Worm (Caenorhabditis elegans) whole organism, L4 larva: ENCODE data around the gene gst-8.

Experiments used
- D1046.2 ChIP-seq: fragments of 200-800 bp; sonication (Bioruptor generic); IDR thresholded peaks from 2 replicates; pipeline ENCODE4 v1.3.6; 2022; ENCODE audit warnings: missing genetic modification characterization, missing compliant biosample characterization
- F10B5.3 ChIP-seq: sonication (generic microtip); optimal IDR thresholded peaks from 2 replicates; lab custom pipeline; 2016; ENCODE audit warnings: mild to moderate bottlenecking, missing genetic modification characterization, missing compliant biosample characterization
- F26F4.8 ChIP-seq: fragments of 200-800 bp; sonication (Bioruptor generic); conservative IDR thresholded peaks from 2 replicates; pipeline ENCODE4 v1.3.6; 2022; ENCODE audit warnings: missing genetic modification characterization, missing compliant biosample characterization
- T20F7.1 ChIP-seq: fragments of 200-800 bp; sonication (Bioruptor generic); optimal IDR thresholded peaks from 2 replicates; lab custom pipeline; 2018; ENCODE audit warnings: mild to moderate bottlenecking, missing genetic modification characterization, missing compliant biosample characterization
- T26A8.4 ChIP-seq: fragments of 200-800 bp; sonication (Bioruptor generic); IDR thresholded peaks from 2 replicates; pipeline ENCODE4 v1.3.6; 2022; ENCODE audit warnings: missing genetic modification characterization, missing compliant biosample characterization
- Y75B8A.6 ChIP-seq: fragments of 200-800 bp; sonication (Bioruptor generic); IDR thresholded peaks from 2 replicates; pipeline ENCODE4 v1.3.6; 2022; ENCODE audit warnings: missing genetic modification reagents, missing genetic modification characterization, missing compliant biosample characterization
- aha-1 ChIP-seq: fragments of 150-350 bp; peaks from one replicate; lab custom pipeline; 2014; ENCODE audit warnings: missing biosample characterization, missing genetic modification characterization
- aly-2 ChIP-seq: sonication (generic microtip); optimal IDR thresholded peaks from 2 replicates; lab custom pipeline; 2018; ENCODE audit warnings: missing biosample characterization, missing genetic modification characterization
- ces-1 ChIP-seq: fragments of 150-350 bp; sonication (generic microtip); optimal IDR thresholded peaks from 4 replicates; lab custom pipeline; 2014; ENCODE audit warnings: missing biosample characterization, missing genetic modification reagents, missing genetic modification characterization
- ctbp-1 ChIP-seq: fragments of 200-800 bp; sonication (Bioruptor generic); IDR thresholded peaks from 2 replicates; pipeline ENCODE4 v1.3.6; 2022; ENCODE audit warnings: missing genetic modification reagents, missing genetic modification characterization, missing compliant biosample characterization
- daf-16 ChIP-seq, 3 experiments: sonication (generic microtip); optimal IDR thresholded peaks; 2 replicates each; lab custom pipeline; 2016 to 2017; ENCODE audit warnings: missing genetic modification characterization in 3 of 3, missing genetic modification reagents in 3 of 3, mild to moderate bottlenecking in 2 of 3, missing compliant biosample characterization in 2 of 3, missing biosample characterization in 1 of 3, moderate library complexity in 1 of 3
- dmd-6 ChIP-seq: fragments of 200-800 bp; sonication (Bioruptor generic); IDR thresholded peaks from 2 replicates; pipeline ENCODE4 v1.3.6; 2022; ENCODE audit warnings: missing genetic modification reagents, missing genetic modification characterization, missing compliant biosample characterization
- dmd-9 ChIP-seq: fragments of 200-800 bp; sonication (Bioruptor generic); IDR thresholded peaks from 2 replicates; pipeline ENCODE4 v1.3.6; 2022; ENCODE audit warnings: missing genetic modification reagents, missing genetic modification characterization, missing compliant biosample characterization
- dpl-1 ChIP-seq: fragments of 150-350 bp; optimal IDR thresholded peaks from 2 replicates; lab custom pipeline; 2014; ENCODE audit warnings: missing biosample characterization, missing genetic modification reagents, missing genetic modification characterization
- dve-1 ChIP-seq: sonication (generic microtip); optimal IDR thresholded peaks from 2 replicates; lab custom pipeline; 2017; ENCODE audit warnings: antibody characterized with exemption, mild to moderate bottlenecking, missing genetic modification characterization, missing compliant biosample characterization; ENCODE audit not compliant: insufficient read depth
- hif-1 ChIP-seq, 2 experiments: sonication (generic microtip); optimal IDR thresholded peaks; 2 replicates each; lab custom pipeline; 2016 to 2017; ENCODE audit warnings: missing compliant biosample characterization in 2 of 2, missing genetic modification characterization in 2 of 2, missing genetic modification reagents in 2 of 2, missing genotype in 2 of 2, mild to moderate bottlenecking in 1 of 2
- hlh-11 ChIP-seq: fragments of 200-800 bp; sonication (Bioruptor generic); optimal IDR thresholded peaks from 2 replicates; lab custom pipeline; 2018; ENCODE audit warnings: mild to moderate bottlenecking, missing genetic modification characterization, missing compliant biosample characterization
- hlh-30 ChIP-seq: sonication (generic microtip); optimal IDR thresholded peaks from 2 replicates; lab custom pipeline; 2017; ENCODE audit warnings: antibody characterized with exemption, mild to moderate bottlenecking, missing genetic modification characterization, missing compliant biosample characterization; ENCODE audit not compliant: insufficient read depth
- lin-13 ChIP-seq: fragments of 150-350 bp; optimal IDR thresholded peaks from 2 replicates; lab custom pipeline; 2014; ENCODE audit warnings: missing biosample characterization, missing genetic modification reagents, missing genetic modification characterization
- lin-38 ChIP-seq: fragments of 200-800 bp; sonication (Bioruptor generic); IDR thresholded peaks from 2 replicates; pipeline ENCODE4 v1.3.6; 2022; ENCODE audit warnings: missing genetic modification reagents, missing genetic modification characterization, missing compliant biosample characterization
- lin-39 ChIP-seq: fragments of 150-350 bp; optimal IDR thresholded peaks from 2 replicates; lab custom pipeline; 2014; ENCODE audit warnings: missing biosample characterization, missing genetic modification reagents, missing genetic modification characterization
- lsy-2 ChIP-seq, 2 experiments: fragments of 150-350 bp in 1 of 2; sonication (generic microtip) in 1 of 2; optimal IDR thresholded peaks; 2 replicates each; lab custom pipeline; 2014 to 2017; ENCODE audit warnings: missing biosample characterization in 2 of 2, missing genetic modification characterization in 2 of 2
- mdl-1 ChIP-seq, 2 experiments: fragments of 150-350 bp in 1 of 2; sonication (generic microtip) in 1 of 2; optimal IDR thresholded peaks; 2 replicates each; lab custom pipeline; 2014 to 2017; ENCODE audit warnings: missing biosample characterization in 2 of 2, missing genetic modification characterization in 2 of 2
- mdt-29 ChIP-seq: fragments of 200-800 bp; sonication (Bioruptor generic); IDR thresholded peaks from 2 replicates; pipeline ENCODE4 v1.3.6; 2022; ENCODE audit warnings: missing genetic modification reagents, missing genetic modification characterization, missing compliant biosample characterization
- mep-1 ChIP-seq: fragments of 150-350 bp; sonication (generic microtip); optimal IDR thresholded peaks from 3 replicates; lab custom pipeline; 2014; ENCODE audit warnings: missing biosample characterization, missing genetic modification characterization
- mxl-3 ChIP-seq: fragments of 200-800 bp; sonication (Bioruptor generic); optimal IDR thresholded peaks from 2 replicates; lab custom pipeline; 2018; ENCODE audit warnings: mild to moderate bottlenecking, missing genetic modification characterization, missing compliant biosample characterization
- nhr-11 ChIP-seq: fragments of 150-350 bp; optimal IDR thresholded peaks from 2 replicates; lab custom pipeline; 2014; ENCODE audit warnings: missing biosample characterization, missing genetic modification characterization
- nhr-28 ChIP-seq: fragments of 150-350 bp; optimal IDR thresholded peaks from 2 replicates; lab custom pipeline; 2014; ENCODE audit warnings: missing biosample characterization, missing genetic modification characterization
- nhr-77 ChIP-seq: fragments of 150-350 bp; optimal IDR thresholded peaks from 2 replicates; lab custom pipeline; 2014; ENCODE audit warnings: missing biosample characterization, missing genetic modification characterization
- pha-4 ChIP-seq, 2 experiments: fragments of 150-350 bp in 1 of 2; fragments of 200-800 bp in 1 of 2; sonication (Bioruptor generic) in 1 of 2; IDR thresholded peaks in 1 of 2; optimal IDR thresholded peaks in 1 of 2; 2 replicates each; pipeline versions ENCODE4 v1.3.6 to Lab custom; 2014 to 2022; ENCODE audit warnings: missing genetic modification characterization in 2 of 2, missing genetic modification reagents in 2 of 2, missing biosample characterization in 1 of 2, missing compliant biosample characterization in 1 of 2
- rbr-2 ChIP-seq: sonication (generic microtip); optimal IDR thresholded peaks from 2 replicates; lab custom pipeline; 2016; ENCODE audit warnings: missing genotype, missing genetic modification characterization, missing compliant biosample characterization
- saeg-2 ChIP-seq: fragments of 200-800 bp; sonication (Bioruptor generic); IDR thresholded peaks from 2 replicates; pipeline ENCODE4 v1.3.6; 2022; ENCODE audit warnings: missing genetic modification reagents, missing genetic modification characterization, missing compliant biosample characterization
- snpc-1.2 ChIP-seq: fragments of 200-800 bp; sonication (Bioruptor generic); IDR thresholded peaks from 2 replicates; pipeline ENCODE4 v1.3.6; 2022; ENCODE audit warnings: missing genetic modification reagents, missing genetic modification characterization, missing compliant biosample characterization
- tag-97 ChIP-seq: fragments of 200-800 bp; sonication (Bioruptor generic); IDR thresholded peaks from 2 replicates; pipeline ENCODE4 v1.3.6; 2022; ENCODE audit warnings: missing genetic modification characterization, missing compliant biosample characterization
- unc-62 ChIP-seq, 3 experiments: fragments of 150-350 bp in 1 of 3; sonication (generic microtip); optimal IDR thresholded peaks in 2 of 3; peaks in 1 of 3; 1 replicate in 1 of 3; 2 replicates in 2 of 3; lab custom pipeline; 2014 to 2017; ENCODE audit warnings: missing biosample characterization in 3 of 3, missing genetic modification characterization in 3 of 3, missing genetic modification reagents in 3 of 3, missing genotype in 1 of 3
- zfp-2 ChIP-seq: sonication (generic microtip); optimal IDR thresholded peaks from 2 replicates; lab custom pipeline; 2016; ENCODE audit warnings: mild to moderate bottlenecking, missing genetic modification characterization, missing compliant biosample characterization

gst-8 gene

ce11 chrII:4851594-4852106 is 31.9 kb upstream of the gst-8 start, which contains the start of gene dnj-9 (continued):
- TF ChIP-seq mdl-1 (tag; optimal IDR thresholded peaks at IDR 0.05; lab: Kevin White, UChicago) = peak in 1 of 2 experiments; percentile 51
- TF ChIP-seq saeg-2 = peak; percentile 91
- peak; percentile 95 for TF ChIP-seq T26A8.4
- peak; percentile 94 for TF ChIP-seq rbr-2 (tag; lab: Kevin White, UChicago)
- TF ChIP-seq snpc-1.2 (GFP tag; lab: Robert Waterston, UW) = peak; percentile 73; the same call in 1 of the 2 replicates
- no peak for TF ChIP-seq Y75B8A.6 (GFP tag; lab: Robert Waterston, UW)

ce11 chrII:4854761-4855160 is 28.8 kb upstream of the gst-8 start:
- TF ChIP-seq nhr-28 (tag; lab: Kevin White, UChicago) (peak; percentile 18), hlh-11 (no peak), unc-62 (GFP tag; optimal IDR thresholded peaks at IDR 0.05 in 1 of 2; lab: Kevin White, UChicago) (peak in 1 of 2 experiments; percentile 60), unc-62 (tag; optimal IDR thresholded peaks at IDR 0.05; lab: Kevin White, UChicago) (no peak), daf-16 (GFP tag; optimal IDR thresholded peaks at IDR 0.05; lab: Kevin White, UChicago) (no peak), daf-16 (tag; optimal IDR thresholded peaks at IDR 0.05; lab: Kevin White, UChicago) (peak; percentile 11)

- TF ChIP-seq nhr-77 (tag; lab: Kevin White, UChicago) = no peak
- TF ChIP-seq dmd-6 (GFP tag; lab: Robert Waterston, UW) = 0 out of 2 replicates have a peak, but pooled peaks have one; percentile 9
- no peak for TF ChIP-seq lin-38 (GFP tag; lab: Robert Waterston, UW)
- TF ChIP-seq F10B5.3 (tag; lab: Kevin White, UChicago) = no peak
- TF ChIP-seq lin-13 (GFP tag; lab: Kevin White, UChicago) = no peak
- no peak for TF ChIP-seq pha-4 (GFP tag; IDR thresholded peaks at IDR 0.05; lab: Robert Waterston, UW)
- TF ChIP-seq pha-4 (tag; optimal IDR thresholded peaks at IDR 0.05; lab: Kevin White, UChicago) = no peak
- peak; percentile 13 for TF ChIP-seq dpl-1 (GFP tag; lab: Kevin White, UChicago)
- no peak for TF ChIP-seq ctbp-1 (GFP tag; lab: Robert Waterston, UW)
- peak; percentile 90 for TF ChIP-seq aha-1
- TF ChIP-seq D1046.2 = no peak
- no peak for TF ChIP-seq zfp-2 (tag; lab: Kevin White, UChicago)
- TF ChIP-seq lin-39 (tag; lab: Kevin White, UChicago) = no peak
- TF ChIP-seq tag-97 = 0 out of 2 replicates have a peak, but pooled peaks have one; percentile 75
- TF ChIP-seq Y75B8A.6 (GFP tag; lab: Robert Waterston, UW) = no peak
- TF ChIP-seq ces-1 (GFP tag; lab: Kevin White, UChicago) = peak; percentile 48
Observed at ce11 chrII:4855489-4855888, 28.0 kb upstream of the gst-8 start.

DNA sequence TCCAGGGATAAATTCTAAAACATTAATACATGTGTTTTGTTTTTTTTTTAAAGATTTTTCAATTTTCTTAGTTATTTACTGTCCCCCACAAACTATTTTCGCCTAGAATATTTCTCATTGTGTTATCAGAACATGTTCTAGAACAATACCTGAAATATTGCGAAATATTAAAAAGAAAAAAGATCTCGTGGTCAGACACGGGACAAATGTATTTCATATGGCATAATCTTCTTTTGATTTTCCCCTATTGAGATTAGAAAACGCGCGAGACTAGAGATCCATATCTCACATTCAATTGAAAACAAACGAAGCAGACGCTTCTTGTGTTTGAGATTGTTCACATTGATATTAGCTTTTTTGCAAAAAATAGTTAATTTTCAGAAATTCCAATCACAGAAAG is 27.4 kb upstream of the gst-8 start:
- TF ChIP-seq nhr-11 = peak; percentile 17
- TF ChIP-seq mep-1 (tag; lab: Kevin White, UChicago) = peak; percentile 11
- TF ChIP-seq T20F7.1 (GFP tag; lab: Kevin White, UChicago) = peak; percentile 32
- TF ChIP-seq mdt-29 (GFP tag; lab: Robert Waterston, UW) = 0 out of 2 replicates have a peak, but pooled peaks have one; percentile 58
- peak; percentile 24; the same call in 1 of the 2 replicates for TF ChIP-seq dmd-6 (GFP tag; lab: Robert Waterston, UW)
- no peak for TF ChIP-seq mxl-3 (GFP tag; lab: Kevin White, UChicago)
- TF ChIP-seq tag-97 = no peak
- TF ChIP-seq lsy-2 (tag; optimal IDR thresholded peaks at IDR 0.05; lab: Kevin White, UChicago) = peak in 1 of 2 experiments; percentile 59
- TF ChIP-seq aly-2 (tag; lab: Kevin White, UChicago) = no peak
- TF ChIP-seq dmd-9 (GFP tag; lab: Robert Waterston, UW) = no peak
- no peak for TF ChIP-seq hif-1 (tag; optimal IDR thresholded peaks at IDR 0.05; lab: Kevin White, UChicago)
- peak; percentile 14 for TF ChIP-seq nhr-28 (tag; lab: Kevin White, UChicago)
- peak; percentile 13 for TF ChIP-seq aha-1
- peak; percentile 50 for TF ChIP-seq hlh-11
- TF ChIP-seq lin-13 (GFP tag; lab: Kevin White, UChicago) = peak; percentile 19
- no peak for TF ChIP-seq daf-16 (GFP tag; optimal IDR thresholded peaks at IDR 0.05; lab: Kevin White, UChicago)
- peak; percentile 2 for TF ChIP-seq daf-16 (tag; optimal IDR thresholded peaks at IDR 0.05; lab: Kevin White, UChicago)
- peak; percentile 48 for TF ChIP-seq dve-1 (tag; lab: Kevin White, UChicago)
- no peak for TF ChIP-seq F26F4.8
- peak; percentile 89 for TF ChIP-seq hlh-30 (tag; lab: Kevin White, UChicago)
- peak in 1 of 2 experiments; percentile 36 for TF ChIP-seq mdl-1 (tag; optimal IDR thresholded peaks at IDR 0.05; lab: Kevin White, UChicago)
